Worm (Caenorhabditis elegans): ENCODE data around the gene nhr-88.

ce11 chrII:3028264-3028663 lies 51.8 kb downstream of the nhr-88 start:
- TF ChIP-seq blmp-1 (tag; optimal IDR thresholded peaks at IDR 0.05; ENCODE audit: insufficient read depth), result peak; percentile 6
- TF ChIP-seq ztf-11 (tag; optimal IDR thresholded peaks at IDR 0.05), result no peak
- no peak for TF ChIP-seq aly-2 (tag; optimal IDR thresholded peaks at IDR 0.05)
- TF ChIP-seq ama-1 (optimal IDR thresholded peaks at IDR 0.05), result no peak
- TF ChIP-seq nhr-25 (tag; optimal IDR thresholded peaks at IDR 0.05), result peak; percentile 17
- TF ChIP-seq unc-62 (GFP tag; optimal IDR thresholded peaks at IDR 0.05), result no peak
- no peak for TF ChIP-seq dmd-4 (tag; optimal IDR thresholded peaks at IDR 0.05)
- no peak for TF ChIP-seq unc-39 (tag; optimal IDR thresholded peaks at IDR 0.05)

All from whole organism, L2 larva.